Fruit fly (Drosophila melanogaster) S2 (cell line): ENCODE data around the gene Not10.

Experiments
- CG8478 ChIP-seq: fragments of >200 bp; optimal IDR thresholded peaks from 2 replicates; lab custom pipeline; 2018
- CTCF ChIP-seq, 2 experiments: fragments of >200 bp; optimal IDR thresholded peaks; 2 replicates each; lab custom pipeline; 2018

DNA sequence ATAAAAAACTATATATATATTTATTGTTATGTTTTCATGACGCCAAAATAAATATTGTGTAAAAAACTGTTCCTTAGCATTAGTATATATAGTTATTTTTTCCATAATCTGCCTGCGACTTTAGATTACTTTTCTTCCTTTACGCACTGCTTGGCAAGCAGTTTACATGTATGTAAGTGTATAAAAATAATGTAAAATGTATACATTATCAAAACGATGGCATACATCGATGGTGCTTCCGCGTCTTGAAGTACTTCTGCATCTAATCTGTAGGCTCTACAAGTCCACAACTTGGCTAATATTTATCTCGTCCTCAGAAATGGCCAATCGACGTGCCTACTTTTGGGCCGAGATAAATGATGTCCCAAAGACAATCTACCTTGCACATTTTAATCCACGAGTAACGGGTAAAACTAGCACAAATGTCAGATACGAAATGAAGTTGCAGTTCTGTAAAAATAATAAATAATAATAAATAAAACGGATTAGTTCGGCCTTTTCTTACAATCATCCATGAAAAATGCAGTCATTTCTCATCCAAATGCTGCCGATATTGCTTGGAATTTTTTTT, 7.6 kb downstream of the Not10 start, which contains the start of gene CG11608:
- peak; percentile 62 to 74 for TF ChIP-seq CTCF (optimal IDR thresholded peaks at IDR 0.05; lab: Kevin White, UChicago)
- no peak for TF ChIP-seq CG8478 (lab: Kevin White, UChicago)
